Worm (Caenorhabditis elegans) whole organism, L4 larva: ENCODE measurements around the gene ceh-54.

Source experiments
- R02D3.7 ChIP-seq: fragments of 150-350 bp; sonication (generic microtip); optimal IDR thresholded peaks from 3 replicates; lab custom pipeline; 2014; ENCODE audit warnings: missing biosample characterization, missing genetic modification characterization
- arid-1 ChIP-seq: fragments of 200-800 bp; sonication (Bioruptor generic); conservative IDR thresholded peaks from 2 replicates; pipeline ENCODE4 v1.3.6; 2022; ENCODE audit warnings: missing genetic modification reagents, missing genetic modification characterization, missing compliant biosample characterization
- ceh-28 ChIP-seq: fragments of 150-350 bp; optimal IDR thresholded peaks from 2 replicates; lab custom pipeline; 2014; ENCODE audit warnings: missing biosample characterization, missing genetic modification reagents, missing genetic modification characterization
- ceh-44 ChIP-seq: fragments of 200-800 bp; sonication (Bioruptor generic); IDR thresholded peaks from 2 replicates; pipeline ENCODE4 v1.3.6; 2022; ENCODE audit warnings: missing genetic modification reagents, missing genetic modification characterization, missing compliant biosample characterization
- ceh-82 ChIP-seq: sonication (generic microtip); optimal IDR thresholded peaks from 2 replicates; lab custom pipeline; 2017; ENCODE audit warnings: missing biosample characterization, missing genetic modification characterization
- daf-8 ChIP-seq: fragments of 200-800 bp; sonication (Bioruptor generic); IDR thresholded peaks from 2 replicates; pipeline ENCODE4 v1.3.6; 2022; ENCODE audit warnings: missing genetic modification characterization, missing compliant biosample characterization
- jun-1 ChIP-seq: fragments of 150-350 bp; optimal IDR thresholded peaks from 2 replicates; lab custom pipeline; 2014; ENCODE audit warnings: missing biosample characterization, missing genetic modification reagents, missing genetic modification characterization
- lin-13 ChIP-seq: fragments of 150-350 bp; optimal IDR thresholded peaks from 2 replicates; lab custom pipeline; 2014; ENCODE audit warnings: missing biosample characterization, missing genetic modification reagents, missing genetic modification characterization
- lin-15B ChIP-seq: fragments of 150-350 bp; sonication (generic microtip); optimal IDR thresholded peaks from 3 replicates; lab custom pipeline; 2014; ENCODE audit warnings: missing biosample characterization, missing genetic modification characterization
- lin-29 ChIP-seq: fragments of 200-800 bp; sonication (Bioruptor generic); IDR thresholded peaks from 2 replicates; pipeline ENCODE4 v1.3.6; 2022; ENCODE audit warnings: missing genetic modification reagents, missing genetic modification characterization, missing compliant biosample characterization
- madf-9 ChIP-seq: fragments of 200-800 bp; sonication (Bioruptor generic); conservative IDR thresholded peaks from 2 replicates; pipeline ENCODE4 v1.3.6; 2022; ENCODE audit warnings: missing genetic modification reagents, missing genetic modification characterization, missing compliant biosample characterization
- mdt-29 ChIP-seq: fragments of 200-800 bp; sonication (Bioruptor generic); IDR thresholded peaks from 2 replicates; pipeline ENCODE4 v1.3.6; 2022; ENCODE audit warnings: missing genetic modification reagents, missing genetic modification characterization, missing compliant biosample characterization
- nhr-6 ChIP-seq: fragments of 150-350 bp; optimal IDR thresholded peaks from 2 replicates; lab custom pipeline; 2014; ENCODE audit warnings: missing biosample characterization, missing genetic modification characterization
- nhr-76 ChIP-seq: fragments of 150-350 bp; optimal IDR thresholded peaks from 2 replicates; lab custom pipeline; 2014; ENCODE audit warnings: missing biosample characterization, missing genetic modification characterization
- pqm-1 ChIP-seq: sonication (generic microtip); optimal IDR thresholded peaks from 2 replicates; lab custom pipeline; 2017; ENCODE audit warnings: missing biosample characterization, missing genetic modification characterization
- rbr-2 ChIP-seq: sonication (generic microtip); optimal IDR thresholded peaks from 2 replicates; lab custom pipeline; 2016; ENCODE audit warnings: missing genotype, missing genetic modification characterization, missing compliant biosample characterization
- tra-1 ChIP-seq: fragments of 200-800 bp; sonication (Bioruptor generic); IDR thresholded peaks from 2 replicates; pipeline ENCODE4 v1.3.6; 2022; ENCODE audit warnings: missing genetic modification reagents, missing genetic modification characterization, missing compliant biosample characterization
- unc-62 ChIP-seq, 3 experiments: fragments of 150-350 bp in 1 of 3; sonication (generic microtip); optimal IDR thresholded peaks in 2 of 3; peaks in 1 of 3; 1 replicate in 1 of 3; 2 replicates in 2 of 3; lab custom pipeline; 2014 to 2017; ENCODE audit warnings: missing biosample characterization in 3 of 3, missing genetic modification characterization in 3 of 3, missing genetic modification reagents in 3 of 3, missing genotype in 1 of 3
- zag-1 ChIP-seq: fragments of 150-350 bp; optimal IDR thresholded peaks from 2 replicates; lab custom pipeline; 2014; ENCODE audit warnings: missing biosample characterization, missing genetic modification characterization

Gene ceh-54

DNA sequence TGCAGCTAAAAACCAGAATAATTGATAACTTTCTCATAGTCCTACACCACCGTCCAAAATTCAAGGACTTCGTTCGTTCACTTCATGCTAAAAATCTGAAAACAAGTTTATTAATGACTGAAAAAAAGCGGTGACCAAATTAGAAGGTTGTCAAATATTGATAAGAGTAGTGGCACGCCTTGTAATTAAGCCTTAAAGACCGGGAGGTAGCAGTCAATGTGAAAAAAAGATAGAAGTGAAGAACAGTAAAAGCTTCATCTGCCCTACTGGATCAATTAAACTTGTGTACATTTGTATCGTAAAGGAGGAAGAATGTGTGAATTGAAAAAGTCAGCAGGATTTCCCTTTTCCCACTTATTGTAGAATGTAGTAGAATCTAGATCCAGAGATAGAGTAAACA lies 43.6 kb downstream of the ceh-54 start, which contains the start of gene tag-275:
tag-275 (minus strand) TSS at position 101 of the 400 bp plus-strand sequence.
- TF ChIP-seq R02D3.7, result no peak
- TF ChIP-seq ceh-28 (tag; lab: Kevin White, UChicago), result no peak
- no peak for TF ChIP-seq arid-1 (GFP tag; lab: Robert Waterston, UW)
- no peak for TF ChIP-seq lin-15B (tag; lab: Kevin White, UChicago)
- no peak for TF ChIP-seq nhr-76 (tag; lab: Kevin White, UChicago)
- TF ChIP-seq pqm-1 (tag; lab: Kevin White, UChicago), result no peak
- no peak for TF ChIP-seq lin-13
- no peak for TF ChIP-seq daf-8 (GFP tag; lab: Robert Waterston, UW)
- no peak for TF ChIP-seq ceh-44
- TF ChIP-seq madf-9, result no peak
- no peak for TF ChIP-seq nhr-6 (tag; lab: Kevin White, UChicago)
- no peak for TF ChIP-seq zag-1
- TF ChIP-seq mdt-29 (GFP tag; lab: Robert Waterston, UW), result no peak
- TF ChIP-seq tra-1 (GFP tag; lab: Robert Waterston, UW), result no peak
- no peak for TF ChIP-seq jun-1
- TF ChIP-seq rbr-2 (tag; lab: Kevin White, UChicago), result no peak
- no peak for TF ChIP-seq ceh-82

ce11 chrX:6145921-6146320 lies 48.1 kb downstream of the ceh-54 start:
- TF ChIP-seq lin-29 (no peak), unc-62 (GFP tag; optimal IDR thresholded peaks at IDR 0.05 in 1 of 2; lab: Kevin White, UChicago) (peak in 1 of 2 experiments; percentile 61), unc-62 (tag; optimal IDR thresholded peaks at IDR 0.05; lab: Kevin White, UChicago) (no peak)
- TF ChIP-seq, all 104 proteins: peak for 1
